Worm (Caenorhabditis elegans) whole organism, mixed stage, embryonic: ENCODE results near the gene K05F1.8.

ENCODE experiments used
- M03D4.4 ChIP-seq: sonication (generic microtip); optimal IDR thresholded peaks from 2 replicates; lab custom pipeline; 2017; ENCODE audit warnings: mild to moderate bottlenecking, missing genetic modification characterization, missing compliant biosample characterization
- bed-3 ChIP-seq: fragments of 200-800 bp; sonication (Bioruptor generic); optimal IDR thresholded peaks from 3 replicates; lab custom pipeline; 2018; ENCODE audit warnings: mild to moderate bottlenecking, missing genetic modification characterization, moderate library complexity, missing compliant biosample characterization
- blmp-1 ChIP-seq: fragments of 150-350 bp; optimal IDR thresholded peaks from 2 replicates; lab custom pipeline; 2014; ENCODE audit warnings: missing biosample characterization, missing genetic modification characterization
- ceh-39 ChIP-seq: fragments of 150-350 bp; optimal IDR thresholded peaks from 2 replicates; lab custom pipeline; 2014; ENCODE audit warnings: missing biosample characterization, missing genetic modification characterization
- ceh-43 ChIP-seq: fragments of 200-800 bp; sonication (Bioruptor generic); optimal IDR thresholded peaks from 2 replicates; lab custom pipeline; 2018; ENCODE audit warnings: mild to moderate bottlenecking, missing genetic modification characterization, moderate library complexity, missing compliant biosample characterization
- ceh-83 ChIP-seq: fragments of 200-800 bp; sonication (Bioruptor generic); optimal IDR thresholded peaks from 2 replicates; lab custom pipeline; 2018; ENCODE audit warnings: mild to moderate bottlenecking, missing genetic modification characterization, missing compliant biosample characterization
- cnd-1 ChIP-seq: fragments of 200-800 bp; sonication (Bioruptor generic); optimal IDR thresholded peaks from 2 replicates; lab custom pipeline; 2018; ENCODE audit warnings: mild to moderate bottlenecking, missing genetic modification characterization, missing compliant biosample characterization
- drap-1 ChIP-seq: fragments of 200-800 bp; sonication (Bioruptor generic); optimal IDR thresholded peaks from 3 replicates; lab custom pipeline; 2018; ENCODE audit warnings: mild to moderate bottlenecking, missing genetic modification characterization, missing compliant biosample characterization
- elt-1 ChIP-seq: sonication (generic microtip); optimal IDR thresholded peaks from 2 replicates; lab custom pipeline; 2017; ENCODE audit warnings: missing genetic modification characterization, mild to moderate bottlenecking, missing compliant biosample characterization, antibody characterized with exemption, moderate library complexity, borderline replicate concordance; ENCODE audit not compliant: insufficient read depth
- flh-1 ChIP-seq: fragments of 200-800 bp; sonication (Bioruptor generic); optimal IDR thresholded peaks from 2 replicates; lab custom pipeline; 2018; ENCODE audit warnings: mild to moderate bottlenecking, missing genetic modification characterization, moderate library complexity, missing compliant biosample characterization
- ham-2 ChIP-seq: fragments of 200-800 bp; sonication (Bioruptor generic); optimal IDR thresholded peaks from 2 replicates; lab custom pipeline; 2018; ENCODE audit warnings: mild to moderate bottlenecking, missing genetic modification characterization, missing compliant biosample characterization
- hlh-1 ChIP-seq: fragments of 150-350 bp; optimal IDR thresholded peaks from 2 replicates; lab custom pipeline; 2014; ENCODE audit warnings: missing biosample characterization, missing genetic modification reagents, missing genetic modification characterization
- lin-13 ChIP-seq: fragments of 150-350 bp; optimal IDR thresholded peaks from 2 replicates; lab custom pipeline; 2014; ENCODE audit warnings: missing biosample characterization, missing genetic modification characterization
- lin-32 ChIP-seq: fragments of 200-800 bp; sonication (Bioruptor generic); optimal IDR thresholded peaks from 2 replicates; lab custom pipeline; 2018; ENCODE audit warnings: mild to moderate bottlenecking, missing genetic modification characterization, missing compliant biosample characterization
- lsy-2 ChIP-seq: fragments of 150-350 bp; optimal IDR thresholded peaks from 2 replicates; lab custom pipeline; 2014; ENCODE audit warnings: missing biosample characterization, missing genetic modification characterization
- mep-1 ChIP-seq: fragments of 150-350 bp; optimal IDR thresholded peaks from 2 replicates; lab custom pipeline; 2017; ENCODE audit warnings: missing biosample characterization, missing genetic modification reagents, missing genetic modification characterization, inconsistent platforms
- mls-2 ChIP-seq: sonication (generic microtip); optimal IDR thresholded peaks from 2 replicates; lab custom pipeline; 2016; ENCODE audit warnings: mild to moderate bottlenecking, missing genetic modification characterization, moderate library complexity, missing compliant biosample characterization
- nhr-12 ChIP-seq: fragments of 150-350 bp; optimal IDR thresholded peaks from 2 replicates; lab custom pipeline; 2014; ENCODE audit warnings: missing biosample characterization, missing genetic modification characterization
- nhr-2 ChIP-seq: fragments of 150-350 bp; optimal IDR thresholded peaks from 2 replicates; lab custom pipeline; 2014; ENCODE audit warnings: missing biosample characterization, missing genetic modification characterization
- nhr-28 ChIP-seq: fragments of 150-350 bp; optimal IDR thresholded peaks from 2 replicates; lab custom pipeline; 2014; ENCODE audit warnings: missing biosample characterization, missing genetic modification characterization
- nhr-76 ChIP-seq: sonication (generic microtip); optimal IDR thresholded peaks from 2 replicates; lab custom pipeline; 2017; ENCODE audit warnings: missing biosample characterization, missing genetic modification characterization
- pha-4 ChIP-seq: fragments of 150-350 bp; optimal IDR thresholded peaks from 2 replicates; lab custom pipeline; 2018; ENCODE audit warnings: missing biosample characterization, missing genetic modification reagents, missing genetic modification characterization
- sem-2 ChIP-seq: fragments of 200-800 bp; sonication (Bioruptor generic); optimal IDR thresholded peaks from 2 replicates; lab custom pipeline; 2018; ENCODE audit warnings: mild to moderate bottlenecking, missing genetic modification characterization, missing compliant biosample characterization
- snpc-4 ChIP-seq: fragments of 150-350 bp; optimal IDR thresholded peaks from 2 replicates; lab custom pipeline; 2014; ENCODE audit warnings: missing biosample characterization, missing genetic modification characterization
- sptf-1 ChIP-seq: sonication (generic microtip); optimal IDR thresholded peaks from 2 replicates; lab custom pipeline; 2017; ENCODE audit warnings: mild to moderate bottlenecking, missing genetic modification characterization, moderate library complexity, missing compliant biosample characterization
- unc-39 ChIP-seq: fragments of 150-350 bp; optimal IDR thresholded peaks from 2 replicates; lab custom pipeline; 2014; ENCODE audit warnings: missing biosample characterization, missing genetic modification characterization
- zip-8 ChIP-seq: fragments of 150-350 bp; optimal IDR thresholded peaks from 2 replicates; lab custom pipeline; 2014; ENCODE audit warnings: missing biosample characterization, missing genetic modification characterization
- ztf-11 ChIP-seq: fragments of 150-350 bp; optimal IDR thresholded peaks from 2 replicates; lab custom pipeline; 2014; ENCODE audit warnings: missing biosample characterization, missing genetic modification characterization

K05F1.8 gene

ce11 chrII:5835146-5835545 lies 35.7 kb upstream of the K05F1.8 start:
- TF ChIP-seq nhr-76 (tag; lab: Kevin White, UChicago), result no peak
- no peak for TF ChIP-seq ztf-11 (tag; lab: Kevin White, UChicago)
- TF ChIP-seq drap-1 (GFP tag; lab: Kevin White, UChicago), result no peak
- no peak for TF ChIP-seq nhr-12
- no peak for TF ChIP-seq bed-3 (GFP tag; lab: Kevin White, UChicago)
- TF ChIP-seq M03D4.4 (tag; lab: Kevin White, UChicago), result no peak
- TF ChIP-seq mep-1 (tag; lab: Kevin White, UChicago), result no peak
- TF ChIP-seq lin-13 (tag; lab: Kevin White, UChicago), result no peak
- no peak for TF ChIP-seq zip-8

ce11 chrII:5833136-5833535 lies 33.7 kb upstream of the K05F1.8 start, which contains the start of gene gtap-1:
TSS of gene gtap-1 (minus strand) at chrII:5833236.
- TF ChIP-seq cnd-1 (tag; lab: Kevin White, UChicago) (no peak), drap-1 (GFP tag; lab: Kevin White, UChicago) (no peak), lin-13 (tag; lab: Kevin White, UChicago) (no peak), sem-2 (GFP tag; lab: Kevin White, UChicago) (no peak), mls-2 (tag; lab: Kevin White, UChicago) (no peak), hlh-1 (no peak), pha-4 (tag; lab: Kevin White, UChicago) (no peak), nhr-28 (no peak), zip-8 (no peak), unc-39 (tag; lab: Kevin White, UChicago) (no peak), nhr-2 (tag; lab: Kevin White, UChicago) (no peak), lin-32 (GFP tag; lab: Kevin White, UChicago) (no peak)

- TF ChIP-seq ceh-39 (tag; lab: Kevin White, UChicago) (no peak), ceh-43 (GFP tag; lab: Kevin White, UChicago) (no peak), unc-39 (tag; lab: Kevin White, UChicago) (no peak)
Measured at ce11 chrII:5831373-5831772, 31.9 kb upstream of the K05F1.8 start.

- TF ChIP-seq blmp-1 (tag; lab: Kevin White, UChicago) (no peak), ceh-39 (tag; lab: Kevin White, UChicago) (no peak)
Measured at ce11 chrII:5829940-5830424, 30.5 kb upstream of the K05F1.8 start, which contains the start of gene col-74. TSS of gene col-74 (plus strand) at chrII:5830374.

- no peak for TF ChIP-seq lin-32 (GFP tag; lab: Kevin White, UChicago)
- no peak for TF ChIP-seq snpc-4 (tag; lab: Kevin White, UChicago)
- no peak for TF ChIP-seq ceh-39 (tag; lab: Kevin White, UChicago)
- TF ChIP-seq, all 35 proteins: peak for 0
Measured at ce11 chrII:5828486-5828885, 29.0 kb upstream of the K05F1.8 start, which contains the start of gene ZK1248.11. TSS of gene ZK1248.11 (minus strand) at chrII:5828586.

ce11 chrII:5827364-5827763 lies 27.9 kb upstream of the K05F1.8 start, which contains the start of gene tbc-2:
TSS of gene tbc-2 (minus strand) at chrII:5827443.
- TF ChIP-seq mep-1 (tag; lab: Kevin White, UChicago) (no peak), snpc-4 (tag; lab: Kevin White, UChicago) (no peak), zip-8 (no peak), blmp-1 (tag; lab: Kevin White, UChicago) (no peak), nhr-76 (tag; lab: Kevin White, UChicago) (no peak), elt-1 (no peak), M03D4.4 (tag; lab: Kevin White, UChicago) (no peak), lsy-2 (tag; lab: Kevin White, UChicago) (no peak), hlh-1 (no peak), lin-32 (GFP tag; lab: Kevin White, UChicago) (no peak), pha-4 (tag; lab: Kevin White, UChicago) (no peak), ceh-39 (tag; lab: Kevin White, UChicago) (no peak), cnd-1 (tag; lab: Kevin White, UChicago) (no peak), unc-39 (tag; lab: Kevin White, UChicago) (no peak), sptf-1 (tag; lab: Kevin White, UChicago) (no peak), ceh-43 (GFP tag; lab: Kevin White, UChicago) (no peak), ceh-83 (GFP tag; lab: Kevin White, UChicago) (no peak), lin-13 (tag; lab: Kevin White, UChicago) (no peak), flh-1 (no peak), ham-2 (GFP tag; lab: Kevin White, UChicago) (no peak)
